Fruit fly (Drosophila melanogaster): ENCODE results near the gene Task6.
A peak's percentile ranks its signal among the peaks of the same experiment; 100 is the strongest.

Gene Task6

DNA sequence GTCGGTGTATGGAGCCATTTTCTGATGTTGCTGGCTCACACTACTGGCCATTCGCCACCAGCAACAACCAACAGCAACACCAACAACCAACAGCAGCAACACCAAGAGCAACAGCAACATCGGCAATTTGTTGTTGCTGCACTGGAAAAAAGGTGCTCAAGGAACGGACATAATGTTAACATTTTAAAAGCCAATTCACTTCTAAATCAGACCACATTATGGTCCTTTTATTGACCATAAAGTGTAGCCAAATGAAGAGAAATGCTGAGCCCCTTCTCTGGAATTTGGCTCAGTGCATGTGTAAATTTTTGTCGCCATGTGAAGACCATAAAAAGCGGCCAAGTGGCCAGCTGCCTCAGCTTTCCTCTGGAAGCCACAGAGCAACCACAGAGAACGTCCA is 42.5 kb upstream of the Task6 start (continued):
- TF ChIP-seq CG6654 (GFP tag; optimal IDR thresholded peaks at IDR 0.05) (no peak), eyg (GFP tag; optimal IDR thresholded peaks at IDR 0.05) (peak; percentile 48), gsb-n (tag; optimal IDR thresholded peaks at IDR 0.05) (no peak), Oli (tag; optimal IDR thresholded peaks at IDR 0.05) (peak; percentile 11), cas (GFP tag; IDR thresholded peaks at IDR 0.05) (no peak), gem (tag; optimal IDR thresholded peaks at IDR 0.05) (peak; percentile 59), dmrt99B (tag; optimal IDR thresholded peaks at IDR 0.05) (peak; percentile 22), slou (GFP tag; optimal IDR thresholded peaks at IDR 0.05) (no peak), Antp (GFP tag; optimal IDR thresholded peaks at IDR 0.05) (peak; percentile 59), CG2129 (GFP tag; IDR thresholded peaks at IDR 0.05; ENCODE audit: partially characterized antibody) (no peak), her (GFP tag; optimal IDR thresholded peaks at IDR 0.05) (no peak), exex (tag; optimal IDR thresholded peaks at IDR 0.05) (no peak), CG12104 (GFP tag; optimal IDR thresholded peaks at IDR 0.05) (no peak), CG34224 (GFP tag; IDR thresholded peaks at IDR 0.05; ENCODE audit: partially characterized antibody) (no peak), Ptx1 (GFP tag; IDR thresholded peaks at IDR 0.05) (peak; percentile 63), CG7556 (GFP tag; optimal IDR thresholded peaks at IDR 0.05) (peak; percentile 27), Aef1 (GFP tag; IDR thresholded peaks at IDR 0.05) (peak; percentile 55), grn (GFP tag; optimal IDR thresholded peaks at IDR 0.05) (no peak), CG17568 (GFP tag; optimal IDR thresholded peaks at IDR 0.05) (no peak), jigr1 (GFP tag; IDR thresholded peaks at IDR 0.05) (no peak), CG1832 (GFP tag; optimal IDR thresholded peaks at IDR 0.05) (no peak), B-H1 (GFP tag; IDR thresholded peaks at IDR 0.05) (peak; percentile 25; the same call in 1 of the 3 replicates), Blimp-1 (GFP tag; optimal IDR thresholded peaks at IDR 0.05) (peak; percentile 39), Hr51 (GFP tag; optimal IDR thresholded peaks at IDR 0.05) (peak in 1 of 2 experiments; percentile 16), CG7839 (tag; optimal IDR thresholded peaks at IDR 0.05) (peak; percentile 59), Jarid2 (GFP tag; optimal IDR thresholded peaks at IDR 0.05) (no peak), maf-S (GFP tag; optimal IDR thresholded peaks at IDR 0.05) (no peak), Awh (GFP tag; IDR thresholded peaks at IDR 0.05) (peak; percentile 49; the same call in 1 of the 2 replicates), CG8290 (GFP tag; optimal IDR thresholded peaks at IDR 0.05) (no peak), CG8290 (tag; optimal IDR thresholded peaks at IDR 0.05) (peak in 1 of 2 experiments; percentile 1), CG2875 (GFP tag; optimal IDR thresholded peaks at IDR 0.05) (peak; percentile 31), pnt (GFP tag; optimal IDR thresholded peaks at IDR 0.05) (peak; percentile 33), Usf (GFP tag; optimal IDR thresholded peaks at IDR 0.05) (no peak), CG8388 (GFP tag; optimal IDR thresholded peaks at IDR 0.05) (peak; percentile 35), Drgx (GFP tag; IDR thresholded peaks at IDR 0.05) (peak; percentile 94), CG6813 (GFP tag; optimal IDR thresholded peaks at IDR 0.05) (no peak), Med (GFP tag) (peak; percentile 95), Elba2 (GFP tag; optimal IDR thresholded peaks at IDR 0.05) (no peak), zen (tag; optimal IDR thresholded peaks at IDR 0.05) (no peak), CG17802 (tag; optimal IDR thresholded peaks at IDR 0.05) (no peak), E2f1 (GFP tag; IDR thresholded peaks at IDR 0.05) (0 out of 2 replicates have a peak, but pooled peaks have one; percentile 9), CG11504 (tag; optimal IDR thresholded peaks at IDR 0.05) (peak; percentile 76), Doc2 (GFP tag; IDR thresholded peaks at IDR 0.05) (no peak), H2.0 (GFP tag; IDR thresholded peaks at IDR 0.05) (peak; percentile 45; the same call in 1 of the 2 replicates), Mrtf (GFP tag; IDR thresholded peaks at IDR 0.05) (no peak), wdn (GFP tag; IDR thresholded peaks at IDR 0.05) (no peak), HLH54F (GFP tag; optimal IDR thresholded peaks at IDR 0.05) (no peak), Sox102F (GFP tag; optimal IDR thresholded peaks at IDR 0.05) (peak; percentile 17), CG5245 (GFP tag; optimal IDR thresholded peaks at IDR 0.05) (no peak), CG15514 (GFP tag; optimal IDR thresholded peaks at IDR 0.05) (no peak), Rfx (GFP tag; IDR thresholded peaks at IDR 0.05) (peak; percentile 35; the same call in 1 of the 2 replicates)
